Worm (Caenorhabditis elegans): ENCODE measurements around the gene T23F2.3.

DNA sequence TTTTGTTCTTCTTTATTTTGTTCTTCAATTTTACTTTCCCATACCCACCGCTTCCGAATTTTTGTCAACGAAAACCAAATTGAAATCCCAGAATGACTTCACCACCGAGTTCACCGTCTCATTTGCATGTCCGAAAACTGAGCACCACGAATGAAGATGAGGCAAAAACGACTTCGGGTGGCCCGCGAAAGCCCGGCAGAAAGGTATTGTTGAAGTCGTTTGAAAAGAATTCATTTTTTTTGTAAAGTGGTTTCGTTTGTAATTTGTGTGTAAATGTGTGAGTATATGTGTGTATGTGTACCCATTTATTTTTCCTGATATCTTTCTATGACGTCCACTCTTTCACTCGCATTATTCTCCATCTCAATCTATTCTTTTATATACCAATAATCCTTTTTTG lies 45.8 kb upstream of the T23F2.3 start, which contains the start of gene C38C5.1:
- no peak for TF ChIP-seq lin-11 (tag; optimal IDR thresholded peaks at IDR 0.05)
- no peak for TF ChIP-seq ceh-45 (GFP tag; IDR thresholded peaks at IDR 0.05)
- no peak for TF ChIP-seq Y22D7AL.16 (tag; optimal IDR thresholded peaks at IDR 0.05)
